Worm (Caenorhabditis elegans) whole organism, L3 larva: Measurements from ENCODE around the gene mnm-2.

Source experiments
- R02D3.7 ChIP-seq: fragments of 150-350 bp; optimal IDR thresholded peaks from 2 replicates; lab custom pipeline; 2014; ENCODE audit warnings: missing biosample characterization, missing genetic modification characterization
- ama-1 ChIP-seq: fragments of 150-350 bp; optimal IDR thresholded peaks from 2 replicates; lab custom pipeline; 2018
- elt-2 ChIP-seq: sonication (generic microtip); optimal IDR thresholded peaks from 2 replicates; lab custom pipeline; 2016; ENCODE audit warnings: missing genetic modification reagents, mild to moderate bottlenecking, missing genetic modification characterization, missing compliant biosample characterization
- fkh-10 ChIP-seq: sonication (generic microtip); optimal IDR thresholded peaks from 2 replicates; lab custom pipeline; 2017; ENCODE audit warnings: missing biosample characterization, missing genetic modification reagents, missing genetic modification characterization
- fos-1 ChIP-seq: fragments of 150-350 bp; optimal IDR thresholded peaks from 2 replicates; lab custom pipeline; 2014; ENCODE audit warnings: missing biosample characterization, missing genetic modification characterization
- lin-15B ChIP-seq: fragments of 150-350 bp; optimal IDR thresholded peaks from 2 replicates; lab custom pipeline; 2014; ENCODE audit warnings: missing biosample characterization, missing genetic modification characterization
- nfya-1 ChIP-seq: sonication (generic microtip); optimal IDR thresholded peaks from 2 replicates; lab custom pipeline; 2017; ENCODE audit warnings: missing genetic modification characterization, mild to moderate bottlenecking, missing compliant biosample characterization, antibody characterized with exemption, moderate library complexity; ENCODE audit not compliant: insufficient read depth
- nhr-23 ChIP-seq: fragments of 150-350 bp; optimal IDR thresholded peaks from 2 replicates; lab custom pipeline; 2014; ENCODE audit warnings: missing biosample characterization, missing genetic modification reagents, missing genetic modification characterization
- nhr-237 ChIP-seq: fragments of 150-350 bp; optimal IDR thresholded peaks from 2 replicates; lab custom pipeline; 2014; ENCODE audit warnings: missing biosample characterization, missing genetic modification characterization
- nhr-28 ChIP-seq: fragments of 150-350 bp; optimal IDR thresholded peaks from 2 replicates; lab custom pipeline; 2014; ENCODE audit warnings: missing biosample characterization, missing genetic modification characterization
- nhr-67 ChIP-seq: fragments of 150-350 bp; optimal IDR thresholded peaks from 2 replicates; lab custom pipeline; 2014; ENCODE audit warnings: missing biosample characterization, missing genetic modification characterization
- sea-2 ChIP-seq: fragments of 150-350 bp; sonication (generic microtip); optimal IDR thresholded peaks from 4 replicates; lab custom pipeline; 2014; ENCODE audit warnings: missing biosample characterization, missing genetic modification reagents, missing genetic modification characterization
- skn-1 ChIP-seq: fragments of 150-350 bp; optimal IDR thresholded peaks from 2 replicates; lab custom pipeline; 2014; ENCODE audit warnings: missing biosample characterization, missing genetic modification characterization
- unc-39 ChIP-seq: sonication (generic microtip); optimal IDR thresholded peaks from 4 replicates; lab custom pipeline; 2017; ENCODE audit warnings: missing biosample characterization, missing genetic modification characterization

- no peak for TF ChIP-seq nfya-1 (tag; lab: Kevin White, UChicago)
- no peak for TF ChIP-seq R02D3.7 (tag; lab: Kevin White, UChicago)
- TF ChIP-seq elt-2 (tag; lab: Kevin White, UChicago) = no peak
- no peak for TF ChIP-seq unc-39 (tag; lab: Kevin White, UChicago)
- TF ChIP-seq nhr-67 (tag; lab: Kevin White, UChicago) = no peak
- TF ChIP-seq lin-15B (tag; lab: Kevin White, UChicago) = no peak
- TF ChIP-seq sea-2 (GFP tag; lab: Kevin White, UChicago) = no peak
- no peak for TF ChIP-seq nhr-28 (tag; lab: Kevin White, UChicago)
- no peak for TF ChIP-seq nhr-23
- TF ChIP-seq ama-1 (lab: Kevin White, UChicago) = no peak
- TF ChIP-seq fos-1 (tag; lab: Kevin White, UChicago) = no peak
- TF ChIP-seq nhr-237 (tag; lab: Kevin White, UChicago) = no peak
- TF ChIP-seq fkh-10 = no peak
- TF ChIP-seq skn-1 (tag; lab: Kevin White, UChicago) = no peak
Measured at ce11 chrX:7463637-7464036, 38.9 kb upstream of the mnm-2 start, which contains the start of gene sox-2.
